Worm (Caenorhabditis elegans) whole organism, early embryonic: ENCODE data around the gene gcna-1.

Experiments used
- B0310.2 ChIP-seq: sonication (generic microtip); optimal IDR thresholded peaks from 2 replicates; lab custom pipeline; 2016; ENCODE audit warnings: mild to moderate bottlenecking, missing genetic modification characterization, missing compliant biosample characterization
- aly-1 ChIP-seq: sonication (generic microtip); optimal IDR thresholded peaks from 2 replicates; lab custom pipeline; 2016; ENCODE audit warnings: missing genetic modification characterization, missing compliant biosample characterization
- ama-1 ChIP-seq: fragments of 150-350 bp; optimal IDR thresholded peaks from 2 replicates; lab custom pipeline; 2014
- ceh-36 ChIP-seq: sonication (generic microtip); optimal IDR thresholded peaks from 2 replicates; lab custom pipeline; 2016; ENCODE audit warnings: missing genetic modification characterization, inconsistent platforms, missing compliant biosample characterization
- ets-7 ChIP-seq: sonication (generic microtip); optimal IDR thresholded peaks from 2 replicates; lab custom pipeline; 2016; ENCODE audit warnings: missing genotype, missing genetic modification characterization, missing compliant biosample characterization
- flt-1 ChIP-seq: fragments of 200-800 bp; sonication (Bioruptor generic); IDR thresholded peaks from 2 replicates; pipeline ENCODE4 v1.3.6; 2022; ENCODE audit warnings: missing genetic modification characterization, missing compliant biosample characterization
- hmbx-1 ChIP-seq: sonication (generic microtip); optimal IDR thresholded peaks from 2 replicates; lab custom pipeline; 2016; ENCODE audit warnings: mild to moderate bottlenecking, missing genetic modification characterization, missing compliant biosample characterization
- hmg-4 ChIP-seq: fragments of 200-800 bp; sonication (Bioruptor generic); optimal IDR thresholded peaks from 2 replicates; lab custom pipeline; 2018; ENCODE audit warnings: mild to moderate bottlenecking, missing genetic modification characterization, missing compliant biosample characterization
- pes-1 ChIP-seq: fragments of 200-800 bp; sonication (Bioruptor generic); IDR thresholded peaks from 2 replicates; pipeline ENCODE4 v1.3.6; 2022; ENCODE audit warnings: missing genetic modification reagents, missing genetic modification characterization, missing compliant biosample characterization
- scrt-1 ChIP-seq: fragments of 200-800 bp; sonication (Bioruptor generic); IDR thresholded peaks from 2 replicates; pipeline ENCODE4 v1.3.6; 2022; ENCODE audit warnings: missing genetic modification characterization, missing compliant biosample characterization
- tra-4 ChIP-seq: sonication (generic microtip); optimal IDR thresholded peaks from 2 replicates; lab custom pipeline; 2017; ENCODE audit warnings: missing genetic modification characterization, missing compliant biosample characterization

DNA sequence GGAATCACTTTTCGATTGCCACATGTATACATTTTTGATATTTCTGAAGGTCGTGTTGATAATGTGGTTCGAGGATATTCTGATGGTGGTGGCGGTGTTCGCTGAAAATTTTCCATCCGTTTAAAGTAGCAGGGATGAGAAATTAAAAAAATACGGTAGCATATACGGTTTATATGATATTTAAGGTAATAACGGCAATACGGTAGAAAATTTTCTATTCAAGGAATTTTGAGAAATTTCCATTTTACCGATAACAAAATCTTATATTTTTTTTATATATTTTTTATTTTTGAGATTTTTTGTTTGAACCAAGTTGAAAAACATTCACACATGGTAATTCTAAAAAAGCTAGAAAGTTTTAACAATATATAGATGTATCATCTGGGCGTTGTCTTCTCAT is 21.6 kb upstream of the gcna-1 start, which contains the start of gene ZK328.6:
- no peak for TF ChIP-seq ama-1 (lab: Kevin White, UChicago)
- no peak for TF ChIP-seq hmbx-1 (tag; lab: Kevin White, UChicago)
- no peak for TF ChIP-seq tra-4 (tag; lab: Kevin White, UChicago)
- no peak for TF ChIP-seq flt-1 (GFP tag; lab: Robert Waterston, UW)
- TF ChIP-seq ets-7 (tag; lab: Kevin White, UChicago), result no peak
- no peak for TF ChIP-seq hmg-4
- TF ChIP-seq scrt-1, result no peak
- TF ChIP-seq ceh-36, result no peak
- no peak for TF ChIP-seq B0310.2
- no peak for TF ChIP-seq pes-1 (GFP tag; lab: Robert Waterston, UW)
- no peak for TF ChIP-seq aly-1 (tag; lab: Kevin White, UChicago)
